Fruit fly (Drosophila melanogaster): ENCODE results near the gene Sfp23F.
A peak's percentile ranks its signal among the peaks of the same experiment; 100 is the strongest.

The Sfp23F gene

dm6 chr2L:3356790-3357696 is 30.5 kb downstream of the Sfp23F start, which contains the start of gene CG8838:
Gene CG8838 (plus strand): TSS chr2L:3357646.
- TF ChIP-seq kay (GFP tag; ENCODE audit: borderline replicate concordance): peak; percentile 54
- no peak for TF ChIP-seq CG14711 (tag; optimal IDR thresholded peaks at IDR 0.05)

DNA sequence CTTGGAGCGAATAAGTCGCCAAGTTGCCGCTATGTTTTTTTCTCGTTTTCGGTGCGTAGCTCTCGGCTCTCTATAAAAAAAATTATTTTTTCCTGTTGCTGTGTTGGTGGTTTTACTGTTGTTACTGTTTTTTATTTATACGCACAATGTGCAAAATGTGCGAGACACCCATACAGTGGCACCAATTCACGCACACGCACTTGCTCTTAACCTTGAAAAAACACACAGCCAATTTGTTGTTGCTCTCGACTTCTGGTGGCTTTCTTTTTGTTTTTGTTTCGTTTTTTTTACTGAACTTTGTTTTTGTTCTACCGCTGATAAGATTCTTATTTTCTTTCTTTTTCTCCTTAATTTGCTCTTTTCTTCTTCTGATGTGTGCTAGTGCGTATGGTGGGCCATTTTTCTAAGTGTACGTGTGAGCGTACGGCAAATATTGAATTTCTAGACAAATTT is 31.3 kb downstream of the Sfp23F start:
- TF ChIP-seq kay (GFP tag; ENCODE audit: borderline replicate concordance) (peak; percentile 83), CG14711 (tag; optimal IDR thresholded peaks at IDR 0.05) (no peak), ovo (GFP tag; optimal IDR thresholded peaks at IDR 0.05) (no peak), Mnt (GFP tag; optimal IDR thresholded peaks at IDR 0.05) (no peak)

- no peak for TF ChIP-seq CG1620 (GFP tag; optimal IDR thresholded peaks at IDR 0.05)
- no peak for TF ChIP-seq tj (GFP tag; optimal IDR thresholded peaks at IDR 0.05)
- no peak for TF ChIP-seq CG7101 (tag; optimal IDR thresholded peaks at IDR 0.05)
- no peak for TF ChIP-seq CG14711 (tag; optimal IDR thresholded peaks at IDR 0.05)
- TF ChIP-seq toe (GFP tag; optimal IDR thresholded peaks at IDR 0.05): no peak
- no peak for TF ChIP-seq cnc (optimal IDR thresholded peaks at IDR 0.05)
- no peak for TF ChIP-seq ovo (GFP tag; optimal IDR thresholded peaks at IDR 0.05)
- TF ChIP-seq Crg-1 (GFP tag; optimal IDR thresholded peaks at IDR 0.05): no peak
- no peak for TF ChIP-seq CG5204 (GFP tag; optimal IDR thresholded peaks at IDR 0.05)
- TF ChIP-seq cic (GFP tag; optimal IDR thresholded peaks at IDR 0.05): no peak
- no peak for TF ChIP-seq pad (GFP tag; optimal IDR thresholded peaks at IDR 0.05)
- TF ChIP-seq Hr96 (GFP tag; optimal IDR thresholded peaks at IDR 0.05): no peak
Observed at dm6 chr2L:3355791-3356190, 31.8 kb downstream of the Sfp23F start.

DNA sequence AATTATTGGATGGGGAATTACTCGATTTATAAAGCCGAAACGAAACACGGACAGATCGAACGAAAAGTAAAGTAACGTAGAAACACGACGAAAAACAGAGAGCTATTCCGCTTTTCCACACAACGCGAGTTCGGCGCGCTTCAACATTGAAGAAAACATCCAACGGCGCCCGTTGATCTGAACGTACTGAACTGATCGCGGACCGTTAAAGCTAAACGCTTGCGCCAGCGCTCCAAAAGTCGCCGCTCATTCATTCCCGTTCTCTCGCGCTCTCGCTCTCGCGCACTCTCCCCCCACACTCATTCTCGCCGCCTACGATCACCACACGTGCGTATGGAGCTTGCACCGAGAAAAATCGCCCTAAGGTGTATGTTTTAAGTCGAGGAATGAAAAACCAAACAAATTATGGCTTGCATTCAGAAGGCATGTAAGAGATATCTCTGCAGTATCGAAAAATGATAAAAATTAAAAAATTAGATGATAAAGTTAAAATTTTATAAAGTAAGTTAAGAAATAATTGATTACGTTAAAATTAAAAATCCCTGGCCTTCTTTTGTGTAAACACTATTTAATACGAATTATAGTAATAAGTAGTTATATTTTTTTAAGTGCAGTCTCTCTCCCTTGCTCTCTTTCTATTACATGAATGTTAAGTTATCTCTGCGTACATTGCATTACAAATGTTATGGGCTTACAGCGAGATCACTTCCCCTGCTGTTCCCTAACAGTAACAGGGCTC is 32.7 kb downstream of the Sfp23F start, which contains the start of gene E23:
Gene E23, minus strand, starts transcription at position 188 of the 739 bp plus-strand sequence.
- TF ChIP-seq Crg-1 (GFP tag; optimal IDR thresholded peaks at IDR 0.05): peak; percentile 82
- no peak for TF ChIP-seq toe (GFP tag; optimal IDR thresholded peaks at IDR 0.05)
- TF ChIP-seq CG1620 (GFP tag; optimal IDR thresholded peaks at IDR 0.05): peak; percentile 90
- TF ChIP-seq Clk (GFP tag; optimal IDR thresholded peaks at IDR 0.05): peak; percentile 83
- peak; percentile 93 for TF ChIP-seq CG11617 (GFP tag; optimal IDR thresholded peaks at IDR 0.05)
- TF ChIP-seq kay (GFP tag; ENCODE audit: borderline replicate concordance): no peak
- peak; percentile 60 for TF ChIP-seq tj (GFP tag; optimal IDR thresholded peaks at IDR 0.05)
- TF ChIP-seq CG5204 (GFP tag; optimal IDR thresholded peaks at IDR 0.05): no peak
- peak; percentile 92 for TF ChIP-seq CG7101 (tag; optimal IDR thresholded peaks at IDR 0.05)
- peak; percentile 85 for TF ChIP-seq CG14711 (tag; optimal IDR thresholded peaks at IDR 0.05)
- peak; percentile 92 for TF ChIP-seq CG33017 (tag; optimal IDR thresholded peaks at IDR 0.05)
- TF ChIP-seq bab1 (GFP tag; optimal IDR thresholded peaks at IDR 0.05): peak; percentile 93
- TF ChIP-seq CG12768 (GFP tag; optimal IDR thresholded peaks at IDR 0.05): peak; percentile 89
- peak; percentile 89 for TF ChIP-seq ovo (GFP tag; optimal IDR thresholded peaks at IDR 0.05)
- peak; percentile 77 for TF ChIP-seq cic (GFP tag; optimal IDR thresholded peaks at IDR 0.05)
- peak; percentile 96 for TF ChIP-seq Mnt (GFP tag; optimal IDR thresholded peaks at IDR 0.05)
- peak; percentile 97 for TF ChIP-seq pad (GFP tag; optimal IDR thresholded peaks at IDR 0.05)
- TF ChIP-seq Hr96 (GFP tag; optimal IDR thresholded peaks at IDR 0.05): no peak
- peak; percentile 94 for TF ChIP-seq CG7045 (GFP tag; optimal IDR thresholded peaks at IDR 0.05)
- TF ChIP-seq cnc (optimal IDR thresholded peaks at IDR 0.05): no peak

- peak; percentile 57 for TF ChIP-seq kay (GFP tag; ENCODE audit: borderline replicate concordance)
- TF ChIP-seq CG11617 (GFP tag; optimal IDR thresholded peaks at IDR 0.05): no peak
Observed at dm6 chr2L:3353791-3354190, 33.8 kb downstream of the Sfp23F start.

DNA sequence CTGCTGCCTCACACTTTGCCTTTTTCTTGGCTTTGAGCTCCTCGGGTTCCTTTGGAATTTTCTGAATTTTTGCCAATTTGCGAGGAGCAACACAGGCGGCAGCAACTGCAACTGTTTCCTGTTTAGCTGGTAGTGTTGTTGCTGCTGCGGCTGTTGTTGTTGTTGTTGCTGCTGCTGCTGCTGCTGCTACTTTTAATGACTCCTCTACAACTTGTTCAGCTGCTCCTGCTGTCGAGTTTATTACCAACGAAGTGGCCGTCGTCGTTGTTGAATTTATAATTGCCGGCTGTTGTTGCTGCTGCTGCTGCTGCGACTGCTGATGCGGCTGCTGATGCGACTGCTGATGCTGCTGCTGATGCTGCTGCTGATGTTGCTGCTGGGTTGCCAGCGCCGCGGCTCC is 34.6 kb downstream of the Sfp23F start:
- no peak for TF ChIP-seq cic (GFP tag; optimal IDR thresholded peaks at IDR 0.05)
- no peak for TF ChIP-seq ovo (GFP tag; optimal IDR thresholded peaks at IDR 0.05)
- no peak for TF ChIP-seq Hr96 (GFP tag; optimal IDR thresholded peaks at IDR 0.05)

dm6 chr2L:3351575-3352219 is 35.8 kb downstream of the Sfp23F start:
- TF ChIP-seq cic (GFP tag; optimal IDR thresholded peaks at IDR 0.05): no peak
- no peak for TF ChIP-seq CG14711 (tag; optimal IDR thresholded peaks at IDR 0.05)
- TF ChIP-seq Clk (GFP tag; optimal IDR thresholded peaks at IDR 0.05): no peak
- no peak for TF ChIP-seq CG7101 (tag; optimal IDR thresholded peaks at IDR 0.05)
- TF ChIP-seq CG7045 (GFP tag; optimal IDR thresholded peaks at IDR 0.05): no peak
- TF ChIP-seq CG1620 (GFP tag; optimal IDR thresholded peaks at IDR 0.05): no peak
- no peak for TF ChIP-seq pad (GFP tag; optimal IDR thresholded peaks at IDR 0.05)
- no peak for TF ChIP-seq cnc (optimal IDR thresholded peaks at IDR 0.05)
- no peak for TF ChIP-seq ovo (GFP tag; optimal IDR thresholded peaks at IDR 0.05)
- no peak for TF ChIP-seq CG11617 (GFP tag; optimal IDR thresholded peaks at IDR 0.05)
- TF ChIP-seq Hr96 (GFP tag; optimal IDR thresholded peaks at IDR 0.05): no peak
- TF ChIP-seq Mnt (GFP tag; optimal IDR thresholded peaks at IDR 0.05): no peak
- TF ChIP-seq CG5204 (GFP tag; optimal IDR thresholded peaks at IDR 0.05): no peak
- no peak for TF ChIP-seq bab1 (GFP tag; optimal IDR thresholded peaks at IDR 0.05)
- no peak for TF ChIP-seq toe (GFP tag; optimal IDR thresholded peaks at IDR 0.05)
- TF ChIP-seq kay (GFP tag; ENCODE audit: borderline replicate concordance): no peak
- TF ChIP-seq tj (GFP tag; optimal IDR thresholded peaks at IDR 0.05): no peak
- TF ChIP-seq CG12768 (GFP tag; optimal IDR thresholded peaks at IDR 0.05): no peak
